Worm (Caenorhabditis elegans): Measurements from ENCODE around the gene T10G3.1.
"Not testable (repeated sequence)": the region's sequence is repeated elsewhere in the genome, so short reads cannot be mapped to it uniquely, and the experiment has no call there.

Gene T10G3.1

DNA sequence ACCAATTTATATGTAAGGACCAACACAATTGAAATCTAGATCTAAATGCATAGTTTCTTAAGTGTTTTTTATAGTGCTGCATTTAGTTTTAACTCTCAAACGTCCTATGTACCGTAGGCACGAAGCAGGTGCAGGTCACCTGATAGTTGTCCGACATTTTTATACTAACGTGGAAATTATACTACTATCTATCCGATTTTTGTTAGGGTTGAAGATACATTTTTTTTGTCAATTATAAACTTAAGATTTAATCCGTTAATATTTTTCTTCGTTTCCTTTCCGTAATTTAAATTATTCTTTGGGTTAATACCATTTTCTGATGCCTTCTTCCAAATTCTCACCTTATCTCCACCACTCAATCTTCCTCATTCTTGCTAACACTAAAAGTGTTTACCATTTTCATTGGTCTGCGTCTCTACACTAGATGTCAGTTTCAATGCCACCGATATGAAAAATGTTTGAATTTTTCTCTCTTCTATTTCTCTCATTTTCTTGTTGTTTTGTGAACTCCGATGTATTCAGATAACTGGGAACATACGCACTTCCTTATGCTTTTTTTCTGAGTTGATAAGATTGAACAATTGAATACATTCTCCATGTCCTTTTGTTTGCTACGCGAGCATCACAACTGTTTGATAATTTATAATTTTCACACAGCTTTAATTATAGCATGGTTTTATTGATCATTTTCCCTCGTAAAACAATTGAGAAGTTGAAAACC lies 28.1 kb downstream of the T10G3.1 start, which contains the start of gene Y2H9A.4 (continued):
- TF ChIP-seq ztf-18 (tag; optimal IDR thresholded peaks at IDR 0.05) (no peak), attf-5 (GFP tag; optimal IDR thresholded peaks at IDR 0.05) (no peak), lin-40 (tag; optimal IDR thresholded peaks at IDR 0.05) (no peak), cebp-1 (GFP tag; IDR thresholded peaks at IDR 0.05) (no peak), cebp-1 (tag; optimal IDR thresholded peaks at IDR 0.05) (no peak), zim-3 (tag; optimal IDR thresholded peaks at IDR 0.05) (no peak), ztf-28 (GFP tag; IDR thresholded peaks at IDR 0.05) (no peak), egrh-3 (GFP tag; IDR thresholded peaks at IDR 0.05) (no peak)

DNA sequence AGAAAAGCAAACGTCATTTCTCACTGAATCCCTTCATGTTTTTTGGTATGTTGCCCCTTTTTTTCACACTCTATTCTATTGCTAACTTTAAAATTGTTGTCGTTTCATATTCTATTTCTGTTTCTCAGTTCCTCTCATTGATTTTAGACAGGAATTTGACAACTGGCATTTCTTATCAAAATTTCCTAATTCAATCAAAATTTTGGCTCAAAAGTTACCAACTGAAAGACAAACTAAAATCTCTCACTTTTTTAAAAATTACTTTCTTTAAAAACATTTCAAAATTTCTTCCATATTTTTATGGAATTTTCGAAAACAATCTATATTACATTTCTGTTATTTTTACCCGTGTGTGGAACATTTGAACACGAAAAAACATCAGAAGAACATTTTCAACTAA lies 29.9 kb downstream of the T10G3.1 start, which contains the start of gene Y2H9A.6:
Gene Y2H9A.6, plus strand, starts transcription at position 301 of the 400 bp plus-strand sequence.
- not testable (repeated sequence) for TF ChIP-seq pbrm-1 (GFP tag; IDR thresholded peaks at IDR 0.05); hrde-1 (tag; optimal IDR thresholded peaks at IDR 0.05; ENCODE audit: borderline replicate concordance); nhr-90 (tag; optimal IDR thresholded peaks at IDR 0.05)

DNA sequence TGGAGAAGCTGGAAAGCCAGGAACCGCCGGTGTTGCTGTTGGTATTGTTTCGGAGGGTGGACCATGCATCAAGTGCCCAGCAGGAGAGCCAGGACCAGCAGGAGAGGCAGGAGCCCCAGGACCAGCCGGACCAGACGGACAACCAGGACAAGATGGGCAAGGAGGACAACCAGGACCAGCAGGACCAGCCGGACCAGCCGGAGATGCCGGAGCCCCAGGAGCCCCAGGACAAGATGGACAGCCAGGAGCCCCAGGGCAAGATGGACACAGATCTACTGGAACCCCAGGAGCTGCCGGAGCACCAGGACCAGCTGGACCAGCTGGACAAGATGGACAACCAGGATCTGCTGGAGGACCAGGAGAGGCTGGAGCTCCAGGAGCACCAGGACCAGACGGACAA lies 30.7 kb downstream of the T10G3.1 start:
- TF ChIP-seq Y53G8AR.9 (GFP tag; conservative IDR thresholded peaks at IDR 0.05) (no peak), egrh-3 (GFP tag; IDR thresholded peaks at IDR 0.05) (peak; percentile 94), ztf-25 (GFP tag; IDR thresholded peaks at IDR 0.05) (0 out of 2 replicates have a peak, but pooled peaks have one; percentile 41)

DNA sequence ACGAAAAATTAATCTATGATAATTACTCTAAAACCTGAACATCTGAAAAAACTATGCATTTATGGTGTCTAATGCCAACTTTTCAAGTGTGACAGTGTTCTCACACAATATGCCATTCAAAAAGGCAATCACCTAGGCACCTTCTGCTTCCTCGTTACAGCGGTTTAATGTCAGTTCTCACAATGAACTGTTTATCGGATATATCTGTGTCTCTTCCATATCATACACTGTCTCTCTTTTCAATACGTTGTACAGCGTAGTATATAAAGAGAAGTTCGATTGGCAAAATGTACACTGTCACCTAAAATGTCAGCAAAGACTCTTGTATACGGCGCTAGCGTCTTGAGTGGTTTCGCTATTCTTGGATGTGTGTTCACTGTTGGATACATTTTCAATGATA lies 31.8 kb downstream of the T10G3.1 start, which contains the start of gene col-162:
Gene col-162, plus strand, starts transcription at position 301 of the 400 bp plus-strand sequence.
- TF ChIP-seq F10E7.11 (tag; optimal IDR thresholded peaks at IDR 0.05) = no peak
- TF ChIP-seq madf-10 (tag; optimal IDR thresholded peaks at IDR 0.05) = no peak
- no peak for TF ChIP-seq zfh-2 (GFP tag; conservative IDR thresholded peaks at IDR 0.05)
- TF ChIP-seq snpc-1.3 (tag; optimal IDR thresholded peaks at IDR 0.05; ENCODE audit: insufficient read depth) = no peak
- TF ChIP-seq dpff-1 (tag; optimal IDR thresholded peaks at IDR 0.05) = no peak
- TF ChIP-seq F49E8.2 (tag; optimal IDR thresholded peaks at IDR 0.05; ENCODE audit: insufficient read depth) = no peak

DNA sequence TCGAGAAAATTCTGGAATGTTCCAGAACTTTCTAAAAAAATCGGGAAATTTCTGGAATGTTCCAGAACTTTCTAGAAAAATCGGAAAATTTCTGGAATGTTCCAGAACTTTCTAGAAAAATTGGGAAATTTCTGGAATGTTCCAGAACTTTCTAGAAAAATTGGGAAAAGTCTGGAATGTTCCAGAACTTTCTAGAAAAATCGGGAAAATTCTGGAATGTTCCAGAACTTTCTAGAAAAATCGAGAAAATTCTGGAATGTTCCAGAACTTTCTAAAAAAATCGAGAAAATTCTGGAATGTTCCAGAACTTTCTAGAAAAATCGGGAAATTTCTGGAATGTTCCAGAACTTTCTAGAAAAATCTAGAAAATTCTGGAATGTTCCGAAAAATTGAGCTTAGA lies 33.2 kb downstream of the T10G3.1 start:
- peak; percentile 97 for TF ChIP-seq hsf-1 (GFP tag; IDR thresholded peaks at IDR 0.05)
- peak; percentile 37; the same call in 1 of the 2 replicates for TF ChIP-seq D2030.7 (GFP tag; IDR thresholded peaks at IDR 0.05)
- TF ChIP-seq egrh-3 (GFP tag; IDR thresholded peaks at IDR 0.05) = peak; percentile 67
- TF ChIP-seq ekl-4 (GFP tag; IDR thresholded peaks at IDR 0.05) = peak; percentile 61
- peak; percentile 91 for TF ChIP-seq dox-1 (GFP tag; IDR thresholded peaks at IDR 0.05)

DNA sequence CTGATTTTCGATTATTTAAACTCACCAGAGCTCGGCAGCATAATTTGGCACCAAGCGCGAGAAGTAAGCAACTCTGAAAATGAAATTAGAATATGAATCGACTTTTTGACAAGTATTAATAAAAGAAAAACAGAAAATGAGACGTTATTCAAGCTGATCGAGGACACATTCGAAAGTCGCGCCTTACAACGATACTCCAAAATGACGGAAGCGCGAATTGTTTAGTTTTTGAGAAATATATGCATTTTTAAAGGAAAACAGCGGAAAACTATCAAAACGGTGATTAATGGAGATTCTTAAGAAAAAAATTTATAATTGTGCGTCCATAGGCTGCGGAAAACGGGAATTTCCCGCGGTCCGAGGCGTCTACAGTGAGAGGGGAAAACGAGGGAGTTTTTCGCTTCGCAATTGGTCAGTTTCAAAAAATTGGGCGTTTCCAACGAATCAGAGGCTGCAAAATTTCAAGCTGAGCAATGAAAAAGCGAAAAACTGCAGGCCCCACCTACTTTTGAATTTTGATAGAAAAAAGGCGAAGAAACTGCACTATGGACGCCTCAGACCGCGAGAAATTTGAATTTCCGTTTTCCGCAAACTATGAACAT lies 35.9 kb downstream of the T10G3.1 start, which contains the start of gene mes-4:
Gene mes-4, minus strand, starts transcription at position 73 of the 602 bp plus-strand sequence.
- TF ChIP-seq madf-8 (GFP tag; conservative IDR thresholded peaks at IDR 0.05) (no peak), nfyb-1 (GFP tag; IDR thresholded peaks at IDR 0.05) (peak; percentile 83), lin-40 (tag; optimal IDR thresholded peaks at IDR 0.05) (no peak), attf-3 (GFP tag; conservative IDR thresholded peaks at IDR 0.05) (peak; percentile 78)

Data from whole organism, young adult.